Worm (Caenorhabditis elegans): ENCODE data around the gene F38B6.2.

- TF ChIP-seq ama-1 (optimal IDR thresholded peaks at IDR 0.05): no peak
- no peak for TF ChIP-seq nhr-77 (tag; optimal IDR thresholded peaks at IDR 0.05)
- TF ChIP-seq ceh-82 (tag; optimal IDR thresholded peaks at IDR 0.05): no peak
- TF ChIP-seq fkh-10 (GFP tag; optimal IDR thresholded peaks at IDR 0.05): no peak
- TF ChIP-seq zag-1 (tag; optimal IDR thresholded peaks at IDR 0.05): no peak
- TF ChIP-seq nhr-11 (tag; optimal IDR thresholded peaks at IDR 0.05): no peak
- TF ChIP-seq mdl-1 (tag; optimal IDR thresholded peaks at IDR 0.05): peak; percentile 28
- TF ChIP-seq unc-39 (tag; optimal IDR thresholded peaks at IDR 0.05): no peak
- TF ChIP-seq daf-12 (tag; optimal IDR thresholded peaks at IDR 0.05): no peak
- no peak for TF ChIP-seq elt-1 (tag; optimal IDR thresholded peaks at IDR 0.05)
- no peak for TF ChIP-seq nhr-12 (tag; optimal IDR thresholded peaks at IDR 0.05)
- no peak for TF ChIP-seq fos-1 (tag; optimal IDR thresholded peaks at IDR 0.05)
- no peak for TF ChIP-seq elt-2 (tag; optimal IDR thresholded peaks at IDR 0.05)
- TF ChIP-seq nhr-25 (tag; optimal IDR thresholded peaks at IDR 0.05): no peak
Observed at ce11 chrX:6729593-6729992, 31.3 kb downstream of the F38B6.2 start, which contains the start of gene K11G12.6.

All from whole organism, L3 larva.